Worm (Caenorhabditis elegans) whole organism, mixed stage, embryonic: ENCODE measurements around the gene lin-12.

Experiments
- cnd-1 ChIP-seq: fragments of 200-800 bp; sonication (Bioruptor generic); optimal IDR thresholded peaks from 2 replicates; lab custom pipeline; 2018; ENCODE audit warnings: mild to moderate bottlenecking, missing genetic modification characterization, missing compliant biosample characterization
- nhr-76 ChIP-seq: sonication (generic microtip); optimal IDR thresholded peaks from 2 replicates; lab custom pipeline; 2017; ENCODE audit warnings: missing biosample characterization, missing genetic modification characterization
- snpc-4 ChIP-seq: fragments of 150-350 bp; optimal IDR thresholded peaks from 2 replicates; lab custom pipeline; 2014; ENCODE audit warnings: missing biosample characterization, missing genetic modification characterization

DNA sequence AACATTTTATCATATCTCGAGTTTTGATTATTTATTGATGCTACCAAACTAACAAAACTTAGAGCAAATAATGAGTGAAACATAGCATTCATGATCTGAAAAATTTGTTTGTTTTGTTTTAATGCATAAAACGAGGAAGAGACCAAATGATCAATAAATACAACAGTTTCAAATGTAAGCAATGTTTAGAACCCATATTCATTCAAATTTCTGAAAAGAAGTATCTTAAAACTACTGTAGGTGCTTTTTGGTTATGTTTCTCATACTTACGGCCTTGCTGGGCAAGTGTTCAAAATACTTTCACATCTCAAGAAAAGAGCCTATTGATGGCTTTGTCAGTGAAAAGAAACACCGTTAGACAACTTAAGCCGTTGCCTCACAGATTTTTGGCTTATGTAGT, 6.4 kb upstream of the lin-12 start, which contains the start of gene F02A9.1:
- no peak for TF ChIP-seq snpc-4 (tag; lab: Kevin White, UChicago)
- no peak for TF ChIP-seq cnd-1 (tag; lab: Kevin White, UChicago)
- no peak for TF ChIP-seq nhr-76 (tag; lab: Kevin White, UChicago)
